Worm (Caenorhabditis elegans) whole organism, L3 larva: ENCODE results near the gene sdz-9.

ENCODE experiments used
- ZK546.5 ChIP-seq: sonication (generic microtip); optimal IDR thresholded peaks from 2 replicates; lab custom pipeline; 2017; ENCODE audit warnings: missing biosample characterization, missing genetic modification characterization
- ceh-9 ChIP-seq: sonication (generic microtip); optimal IDR thresholded peaks from 2 replicates; lab custom pipeline; 2018; ENCODE audit warnings: missing biosample characterization, missing genetic modification characterization
- elt-3 ChIP-seq, 3 experiments: fragments of 150-350 bp in 1 of 3; sonication (generic microtip) in 2 of 3; optimal IDR thresholded peaks; 2 replicates in 2 of 3; 4 replicates in 1 of 3; lab custom pipeline; 2014 to 2017; ENCODE audit warnings: missing biosample characterization in 3 of 3, missing genetic modification characterization in 3 of 3
- fos-1 ChIP-seq: fragments of 150-350 bp; optimal IDR thresholded peaks from 2 replicates; lab custom pipeline; 2014; ENCODE audit warnings: missing biosample characterization, missing genetic modification characterization
- nfya-1 ChIP-seq: sonication (generic microtip); optimal IDR thresholded peaks from 2 replicates; lab custom pipeline; 2017; ENCODE audit warnings: missing genetic modification characterization, mild to moderate bottlenecking, missing compliant biosample characterization, antibody characterized with exemption, moderate library complexity; ENCODE audit not compliant: insufficient read depth
- nhr-237 ChIP-seq: fragments of 150-350 bp; optimal IDR thresholded peaks from 2 replicates; lab custom pipeline; 2014; ENCODE audit warnings: missing biosample characterization, missing genetic modification characterization
- nhr-76 ChIP-seq: fragments of 150-350 bp; sonication (generic microtip); optimal IDR thresholded peaks from 5 replicates; lab custom pipeline; 2014; ENCODE audit warnings: missing biosample characterization, missing genetic modification characterization
- nhr-77 ChIP-seq: fragments of 150-350 bp; optimal IDR thresholded peaks from 2 replicates; lab custom pipeline; 2014; ENCODE audit warnings: missing biosample characterization, missing genetic modification characterization
- sea-2 ChIP-seq: fragments of 150-350 bp; sonication (generic microtip); optimal IDR thresholded peaks from 4 replicates; lab custom pipeline; 2014; ENCODE audit warnings: missing biosample characterization, missing genetic modification reagents, missing genetic modification characterization

DNA sequence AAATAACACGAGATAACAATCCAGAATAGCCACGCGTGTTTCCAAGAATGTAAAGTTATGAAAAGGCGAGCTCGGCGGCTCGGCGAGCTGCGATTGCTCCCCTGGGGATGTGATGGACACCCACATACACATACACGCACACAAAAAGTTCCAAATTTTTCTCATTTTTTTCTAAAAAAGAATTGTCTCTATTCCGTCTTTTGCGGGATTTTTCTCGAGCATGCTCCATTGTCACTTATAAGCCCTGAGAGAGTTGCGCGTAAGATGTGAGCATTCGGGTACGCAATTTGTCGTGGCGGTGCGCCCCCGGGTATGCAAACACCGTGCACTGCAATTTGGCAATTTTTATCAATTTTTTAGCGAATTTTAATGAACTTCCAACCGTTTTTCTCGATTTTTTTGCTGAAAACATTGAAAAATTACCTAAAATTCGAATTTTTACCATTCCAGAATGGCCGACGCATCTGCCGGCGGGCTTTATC lies 13.6 kb upstream of the sdz-9 start, which contains the start of the genes F08D12.12 and srpa-72:
- TF ChIP-seq nhr-77 (tag; lab: Kevin White, UChicago), result no peak
- TF ChIP-seq fos-1 (tag; lab: Kevin White, UChicago), result no peak
- TF ChIP-seq nfya-1 (tag; lab: Kevin White, UChicago), result no peak
- no peak for TF ChIP-seq nhr-76 (tag; lab: Kevin White, UChicago)
- no peak for TF ChIP-seq elt-3 (tag; optimal IDR thresholded peaks at IDR 0.05; lab: Kevin White, UChicago)
- no peak for TF ChIP-seq nhr-237 (tag; lab: Kevin White, UChicago)
- TF ChIP-seq ceh-9 (tag; lab: Kevin White, UChicago), result no peak
- TF ChIP-seq ZK546.5, result no peak
- TF ChIP-seq sea-2 (GFP tag; lab: Kevin White, UChicago), result no peak
